Fruit fly (Drosophila melanogaster): Measurements from ENCODE around the gene pths.

The pths gene

dm6 chr2L:21149053-21149452 is 6.0 kb downstream of the pths start (continued):
- TF ChIP-seq CG2199 (GFP tag; IDR thresholded peaks at IDR 0.05) (no peak; the same call in 2 of the 3 replicates), D19B (GFP tag; optimal IDR thresholded peaks at IDR 0.05) (no peak), aop (GFP tag; IDR thresholded peaks at IDR 0.05) (no peak; the same call in 1 of the 2 replicates), sqz (GFP tag; optimal IDR thresholded peaks at IDR 0.05) (no peak), Ravus (GFP tag; IDR thresholded peaks at IDR 0.05) (no peak), chif (GFP tag; optimal IDR thresholded peaks at IDR 0.05) (no peak), Hr78 (GFP tag; optimal IDR thresholded peaks at IDR 0.05) (no peak), vvl (GFP tag; IDR thresholded peaks at IDR 0.05) (peak; percentile 71), Dp (GFP tag; optimal IDR thresholded peaks at IDR 0.05) (peak; percentile 84), knrl (GFP tag; IDR thresholded peaks at IDR 0.05; ENCODE audit: partially characterized antibody) (peak; percentile 56; the same call in 2 of the 3 replicates), Lpt (GFP tag; optimal IDR thresholded peaks at IDR 0.05) (no peak), CG18619 (GFP tag; optimal IDR thresholded peaks at IDR 0.05) (no peak), Rfx (GFP tag; IDR thresholded peaks at IDR 0.05) (peak; percentile 74), ara (GFP tag; IDR thresholded peaks at IDR 0.05) (no peak), CG9876 (GFP tag; optimal IDR thresholded peaks at IDR 0.05) (no peak), CG17912 (GFP tag; optimal IDR thresholded peaks at IDR 0.05) (no peak), CG13123 (GFP tag; optimal IDR thresholded peaks at IDR 0.05) (peak; percentile 9), usp (GFP tag; optimal IDR thresholded peaks at IDR 0.05) (no peak), B-H2 (GFP tag; optimal IDR thresholded peaks at IDR 0.05) (peak; percentile 11), Dfd (GFP tag; optimal IDR thresholded peaks at IDR 0.05) (no peak), Jarid2 (GFP tag; optimal IDR thresholded peaks at IDR 0.05) (no peak), Nf-YA (GFP tag; IDR thresholded peaks at IDR 0.05) (no peak; the same call in 1 of the 2 replicates), nmo (GFP tag; optimal IDR thresholded peaks at IDR 0.05) (peak; percentile 60), Scr (GFP tag; IDR thresholded peaks at IDR 0.05; ENCODE audit: partially characterized antibody) (peak; percentile 67), CG15601 (tag; optimal IDR thresholded peaks at IDR 0.05) (peak; percentile 29), CG2120 (GFP tag; optimal IDR thresholded peaks at IDR 0.05) (peak; percentile 65), CG1529 (GFP tag; optimal IDR thresholded peaks at IDR 0.05) (no peak), pros (GFP tag; optimal IDR thresholded peaks at IDR 0.05) (no peak), gem (tag; optimal IDR thresholded peaks at IDR 0.05) (peak; percentile 75), CG14710 (tag; optimal IDR thresholded peaks at IDR 0.05) (peak; percentile 57), gcm (GFP tag; optimal IDR thresholded peaks at IDR 0.05) (no peak), unpg (GFP tag; optimal IDR thresholded peaks at IDR 0.05) (peak; percentile 71), crc (GFP tag; optimal IDR thresholded peaks at IDR 0.05) (no peak), slp2 (GFP tag; optimal IDR thresholded peaks at IDR 0.05) (no peak), bowl (GFP tag; IDR thresholded peaks at IDR 0.05) (no peak), bsh (GFP tag; optimal IDR thresholded peaks at IDR 0.05) (peak in 1 of 2 experiments; percentile 67), cwo (GFP tag; optimal IDR thresholded peaks at IDR 0.05) (no peak), CG3995 (GFP tag; optimal IDR thresholded peaks at IDR 0.05) (no peak), prd (optimal IDR thresholded peaks at IDR 0.05) (no peak), prd (GFP tag; IDR thresholded peaks at IDR 0.05) (peak; percentile 58; the same call in 2 of the 3 replicates), CG9932 (GFP tag; IDR thresholded peaks at IDR 0.05) (peak; percentile 77), sima (GFP tag; optimal IDR thresholded peaks at IDR 0.05) (no peak), CG10654 (GFP tag; optimal IDR thresholded peaks at IDR 0.05) (peak; percentile 16), bbx (GFP tag; IDR thresholded peaks at IDR 0.05; ENCODE audit: partially characterized antibody) (peak; percentile 58; the same call in 1 of the 2 replicates), CG10147 (GFP tag; optimal IDR thresholded peaks at IDR 0.05) (peak; percentile 57), Dek (tag; optimal IDR thresholded peaks at IDR 0.05) (peak; percentile 32), CG30403 (GFP tag; optimal IDR thresholded peaks at IDR 0.05) (peak; percentile 50), CG17385 (GFP tag; optimal IDR thresholded peaks at IDR 0.05) (peak; percentile 23), Meics (GFP tag; optimal IDR thresholded peaks at IDR 0.05) (peak; percentile 67), Trl (optimal IDR thresholded peaks at IDR 0.05) (no peak), Trl (GFP tag; optimal IDR thresholded peaks at IDR 0.05) (peak; percentile 2)
